Worm (Caenorhabditis elegans): Measurements from ENCODE around the gene dlc-5.

DNA sequence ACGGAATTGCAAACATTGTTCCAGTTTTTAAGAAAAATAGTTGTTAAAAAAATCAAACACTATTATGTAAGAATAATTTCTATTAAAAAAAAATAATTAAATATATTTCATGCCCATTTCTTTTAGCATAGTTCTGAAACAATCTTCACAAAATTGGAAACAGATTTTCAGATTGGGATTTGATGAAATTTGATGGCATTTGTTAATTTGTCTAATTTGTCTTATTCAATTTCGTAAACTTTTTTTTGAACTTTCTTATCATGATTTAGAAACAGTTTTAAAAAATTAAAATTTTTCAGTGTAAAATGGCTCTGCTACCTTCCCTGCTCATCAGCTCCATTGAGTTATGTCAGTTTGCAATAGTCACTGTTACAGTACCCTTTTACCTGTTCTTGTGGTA, 33.1 kb upstream of the dlc-5 start, which contains the start of gene srv-13:
- TF ChIP-seq ceh-45 (GFP tag; IDR thresholded peaks at IDR 0.05) (no peak), ceh-9 (tag; optimal IDR thresholded peaks at IDR 0.05) (no peak), ceh-34 (tag; optimal IDR thresholded peaks at IDR 0.05) (no peak), C38D4.7 (GFP tag; optimal IDR thresholded peaks at IDR 0.05) (no peak), fkh-10 (GFP tag; optimal IDR thresholded peaks at IDR 0.05) (no peak), tbx-7 (tag; optimal IDR thresholded peaks at IDR 0.05) (no peak), unc-86 (tag; optimal IDR thresholded peaks at IDR 0.05) (no peak), che-1 (tag; optimal IDR thresholded peaks at IDR 0.05) (no peak), pax-1 (tag; optimal IDR thresholded peaks at IDR 0.05) (no peak), nfya-1 (tag; optimal IDR thresholded peaks at IDR 0.05) (no peak), ahr-1 (tag; optimal IDR thresholded peaks at IDR 0.05) (no peak), unc-42 (tag; optimal IDR thresholded peaks at IDR 0.05) (no peak)

All from whole organism, late embryonic.